Worm (Caenorhabditis elegans) whole organism, late embryonic: ENCODE measurements around the gene ZK816.3.

Experiments used
- C08G9.2 ChIP-seq: sonication (generic microtip); optimal IDR thresholded peaks from 2 replicates; lab custom pipeline; 2016; ENCODE audit warnings: mild to moderate bottlenecking, missing genetic modification characterization, moderate library complexity, missing compliant biosample characterization
- C38D4.7 ChIP-seq: fragments of 200-800 bp; sonication (Bioruptor generic); optimal IDR thresholded peaks from 2 replicates; lab custom pipeline; 2018; ENCODE audit warnings: mild to moderate bottlenecking, missing genetic modification characterization, moderate library complexity, missing compliant biosample characterization
- F13H6.1 ChIP-seq: sonication (generic microtip); optimal IDR thresholded peaks from 2 replicates; lab custom pipeline; 2016; ENCODE audit warnings: missing genetic modification characterization, missing compliant biosample characterization
- K02D7.2 ChIP-seq: sonication (generic microtip); optimal IDR thresholded peaks from 2 replicates; lab custom pipeline; 2017; ENCODE audit warnings: mild to moderate bottlenecking, missing genetic modification characterization, missing compliant biosample characterization
- K09A11.1 ChIP-seq: sonication (generic microtip); optimal IDR thresholded peaks from 2 replicates; lab custom pipeline; 2017; ENCODE audit warnings: antibody characterized with exemption, mild to moderate bottlenecking, missing genetic modification characterization, missing compliant biosample characterization; ENCODE audit not compliant: insufficient read depth
- ahr-1 ChIP-seq: sonication (generic microtip); optimal IDR thresholded peaks from 2 replicates; lab custom pipeline; 2016; ENCODE audit warnings: missing genetic modification characterization, missing compliant biosample characterization
- ceh-18 ChIP-seq: sonication (generic microtip); optimal IDR thresholded peaks from 2 replicates; lab custom pipeline; 2016; ENCODE audit warnings: missing genetic modification characterization, missing compliant biosample characterization
- ceh-19 ChIP-seq: fragments of 200-800 bp; sonication (Bioruptor generic); optimal IDR thresholded peaks from 2 replicates; lab custom pipeline; 2018; ENCODE audit warnings: mild to moderate bottlenecking, missing genetic modification characterization, missing compliant biosample characterization
- ceh-2 ChIP-seq: sonication (generic microtip); optimal IDR thresholded peaks from 2 replicates; lab custom pipeline; 2016; ENCODE audit warnings: missing genotype, missing genetic modification characterization, missing compliant biosample characterization
- ceh-22 ChIP-seq: sonication (generic microtip); optimal IDR thresholded peaks from 2 replicates; lab custom pipeline; 2017; ENCODE audit warnings: missing biosample characterization, missing genetic modification characterization
- ceh-31 ChIP-seq: sonication (generic microtip); optimal IDR thresholded peaks from 2 replicates; lab custom pipeline; 2016; ENCODE audit warnings: missing genetic modification characterization, missing compliant biosample characterization
- ceh-45 ChIP-seq: fragments of 200-800 bp; sonication (Bioruptor generic); IDR thresholded peaks from 2 replicates; pipeline ENCODE4 v1.3.6; 2022; ENCODE audit warnings: missing genetic modification reagents, missing genetic modification characterization, missing compliant biosample characterization
- ceh-48 ChIP-seq: sonication (generic microtip); optimal IDR thresholded peaks from 2 replicates; lab custom pipeline; 2016; ENCODE audit warnings: missing genetic modification characterization, inconsistent platforms, missing compliant biosample characterization
- ceh-6 ChIP-seq: fragments of 200-800 bp; sonication (Bioruptor generic); optimal IDR thresholded peaks from 2 replicates; lab custom pipeline; 2018; ENCODE audit warnings: mild to moderate bottlenecking, missing genetic modification characterization, missing compliant biosample characterization
- ceh-9 ChIP-seq: sonication (generic microtip); optimal IDR thresholded peaks from 2 replicates; lab custom pipeline; 2016; ENCODE audit warnings: mild to moderate bottlenecking, missing genetic modification characterization, inconsistent platforms, missing compliant biosample characterization
- che-1 ChIP-seq: sonication (generic microtip); optimal IDR thresholded peaks from 2 replicates; lab custom pipeline; 2016; ENCODE audit warnings: mild to moderate bottlenecking, missing genetic modification characterization, missing compliant biosample characterization
- dmd-4 ChIP-seq: sonication (generic microtip); optimal IDR thresholded peaks from 2 replicates; lab custom pipeline; 2016; ENCODE audit warnings: borderline replicate concordance, missing genetic modification characterization, missing compliant biosample characterization
- elt-2 ChIP-seq: sonication (generic microtip); optimal IDR thresholded peaks from 2 replicates; lab custom pipeline; 2016; ENCODE audit warnings: missing genetic modification reagents, missing genetic modification characterization, missing compliant biosample characterization
- fkh-10 ChIP-seq: fragments of 150-350 bp; optimal IDR thresholded peaks from 2 replicates; lab custom pipeline; 2014; ENCODE audit warnings: missing biosample characterization, missing genetic modification reagents, missing genetic modification characterization
- gmeb-2 ChIP-seq: sonication (generic microtip); optimal IDR thresholded peaks from 2 replicates; lab custom pipeline; 2016; ENCODE audit warnings: missing genetic modification characterization, inconsistent platforms, missing compliant biosample characterization
- hlh-13 ChIP-seq: fragments of 200-800 bp; sonication (Bioruptor generic); optimal IDR thresholded peaks from 2 replicates; lab custom pipeline; 2018; ENCODE audit warnings: mild to moderate bottlenecking, missing genetic modification characterization, missing compliant biosample characterization
- hlh-6 ChIP-seq: sonication (generic microtip); optimal IDR thresholded peaks from 2 replicates; lab custom pipeline; 2016; ENCODE audit warnings: missing genotype, missing genetic modification characterization, missing compliant biosample characterization
- lin-11 ChIP-seq: fragments of 200-800 bp; sonication (Bioruptor generic); optimal IDR thresholded peaks from 2 replicates; lab custom pipeline; 2018; ENCODE audit warnings: mild to moderate bottlenecking, missing genetic modification characterization, missing compliant biosample characterization
- nfya-1 ChIP-seq: sonication (generic microtip); optimal IDR thresholded peaks from 2 replicates; lab custom pipeline; 2017; ENCODE audit warnings: missing genetic modification characterization, mild to moderate bottlenecking, missing compliant biosample characterization, antibody characterized with exemption, moderate library complexity
- nhr-11 ChIP-seq: fragments of 150-350 bp; optimal IDR thresholded peaks from 2 replicates; lab custom pipeline; 2014; ENCODE audit warnings: missing biosample characterization, missing genetic modification characterization
- npax-4 ChIP-seq: sonication (generic microtip); optimal IDR thresholded peaks from 2 replicates; lab custom pipeline; 2016; ENCODE audit warnings: missing genetic modification characterization, missing compliant biosample characterization
- pag-3 ChIP-seq: sonication (generic microtip); optimal IDR thresholded peaks from 2 replicates; lab custom pipeline; 2016; ENCODE audit warnings: missing compliant biosample characterization, missing genetic modification characterization, borderline replicate concordance
- pat-9 ChIP-seq: fragments of 200-800 bp; sonication (Bioruptor generic); optimal IDR thresholded peaks from 2 replicates; lab custom pipeline; 2018; ENCODE audit warnings: mild to moderate bottlenecking, missing genetic modification characterization, moderate library complexity, missing compliant biosample characterization
- pha-4 ChIP-seq: fragments of 150-350 bp; optimal IDR thresholded peaks from 2 replicates; lab custom pipeline; 2018; ENCODE audit warnings: missing biosample characterization, missing genetic modification reagents, missing genetic modification characterization
- pqm-1 ChIP-seq: sonication (generic microtip); optimal IDR thresholded peaks from 2 replicates; lab custom pipeline; 2016; ENCODE audit warnings: missing genetic modification characterization, missing compliant biosample characterization
- ref-2 ChIP-seq: sonication (generic microtip); optimal IDR thresholded peaks from 2 replicates; lab custom pipeline; 2016; ENCODE audit warnings: missing genetic modification characterization, missing compliant biosample characterization
- rnt-1 ChIP-seq: sonication (generic microtip); optimal IDR thresholded peaks from 2 replicates; lab custom pipeline; 2016; ENCODE audit warnings: missing genetic modification characterization, missing compliant biosample characterization
- sox-2 ChIP-seq: fragments of 200-800 bp; sonication (Bioruptor generic); IDR thresholded peaks from 2 replicates; pipeline ENCODE4 v1.3.6; 2022; ENCODE audit warnings: missing genetic modification reagents, missing genetic modification characterization, missing compliant biosample characterization
- sox-4 ChIP-seq: sonication (generic microtip); optimal IDR thresholded peaks from 2 replicates; lab custom pipeline; 2017; ENCODE audit warnings: mild to moderate bottlenecking, missing genetic modification characterization, inconsistent platforms, missing compliant biosample characterization
- tbx-2 ChIP-seq: sonication (generic microtip); optimal IDR thresholded peaks from 2 replicates; lab custom pipeline; 2016; ENCODE audit warnings: missing genetic modification characterization, missing compliant biosample characterization
- tbx-7 ChIP-seq: sonication (generic microtip); optimal IDR thresholded peaks from 2 replicates; lab custom pipeline; 2016; ENCODE audit warnings: missing genotype, missing genetic modification characterization, missing compliant biosample characterization
- ttx-3 ChIP-seq: sonication (generic microtip); optimal IDR thresholded peaks from 2 replicates; lab custom pipeline; 2016; ENCODE audit warnings: missing genetic modification reagents, missing genetic modification characterization, missing compliant biosample characterization
- unc-42 ChIP-seq: sonication (generic microtip); optimal IDR thresholded peaks from 2 replicates; lab custom pipeline; 2016; ENCODE audit warnings: missing genotype, missing genetic modification characterization, missing compliant biosample characterization
- unc-55 ChIP-seq: sonication (generic microtip); optimal IDR thresholded peaks from 2 replicates; lab custom pipeline; 2017; ENCODE audit warnings: missing biosample characterization, missing genetic modification reagents, missing genetic modification characterization
- unc-86 ChIP-seq: sonication (generic microtip); optimal IDR thresholded peaks from 2 replicates; lab custom pipeline; 2016; ENCODE audit warnings: missing genetic modification characterization, missing compliant biosample characterization
- zip-5 ChIP-seq: sonication (generic microtip); optimal IDR thresholded peaks from 2 replicates; lab custom pipeline; 2016; ENCODE audit warnings: missing genetic modification characterization, missing compliant biosample characterization
- ztf-16 ChIP-seq: sonication (generic microtip); optimal IDR thresholded peaks from 2 replicates; lab custom pipeline; 2017; ENCODE audit warnings: missing genetic modification characterization, missing compliant biosample characterization

The ZK816.3 gene

ce11 chrX:3347904-3348441, at the start of gene ZK816.3 (continued):
- TF ChIP-seq hlh-6 (tag; lab: Kevin White, UChicago) (peak; percentile 79), ref-2 (tag; lab: Kevin White, UChicago) (no peak), ceh-22 (tag; lab: Kevin White, UChicago) (no peak), pha-4 (no peak), tbx-2 (peak; percentile 72), ceh-48 (tag; lab: Kevin White, UChicago) (no peak), ceh-19 (GFP tag; lab: Kevin White, UChicago) (peak; percentile 36), rnt-1 (tag; lab: Kevin White, UChicago) (peak; percentile 35), tbx-7 (tag; lab: Kevin White, UChicago) (peak; percentile 12), ceh-31 (tag; lab: Kevin White, UChicago) (peak; percentile 36), npax-4 (tag; lab: Kevin White, UChicago) (no peak), pag-3 (tag; lab: Kevin White, UChicago) (no peak), nfya-1 (tag; lab: Kevin White, UChicago) (peak; percentile 22), unc-86 (tag; lab: Kevin White, UChicago) (peak; percentile 31), ceh-18 (tag; lab: Kevin White, UChicago) (no peak), ceh-45 (GFP tag; lab: Robert Waterston, UW) (no peak), zip-5 (tag; lab: Kevin White, UChicago) (no peak)
- TF ChIP-seq, all 69 proteins: peak for 35

DNA sequence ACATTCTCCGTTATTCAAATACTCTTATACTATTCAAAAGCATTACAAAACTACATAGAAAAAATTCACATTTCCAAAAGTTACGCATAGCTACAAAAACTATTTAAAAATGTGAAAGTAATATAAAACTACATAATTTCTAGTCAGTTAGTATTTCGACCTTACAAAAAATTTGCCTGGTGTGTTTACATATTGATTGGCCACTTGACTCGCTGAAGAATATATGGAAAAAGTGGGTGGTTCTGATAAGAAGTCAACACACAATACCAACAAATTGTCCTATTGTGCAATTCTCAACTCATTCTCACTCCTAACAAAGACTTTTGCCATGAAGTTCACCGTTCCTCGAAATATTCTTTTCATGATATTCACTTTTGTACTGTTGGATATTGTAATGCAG, 49.6 kb upstream of the ZK816.3 start, which contains the start of gene K09C4.1:
TSS of gene K09C4.1 (plus strand) at position 301 of the 400 bp plus-strand sequence.
- TF ChIP-seq hlh-13 (GFP tag; lab: Kevin White, UChicago) = no peak
- TF ChIP-seq sox-2 (GFP tag; lab: Robert Waterston, UW) = no peak
- no peak for TF ChIP-seq K02D7.2 (tag; lab: Kevin White, UChicago)
- TF ChIP-seq elt-2 = no peak
- TF ChIP-seq fkh-10 (GFP tag; lab: Kevin White, UChicago) = no peak
- TF ChIP-seq ceh-18 (tag; lab: Kevin White, UChicago) = no peak
- no peak for TF ChIP-seq ceh-9 (tag; lab: Kevin White, UChicago)
- TF ChIP-seq unc-55 (GFP tag; lab: Kevin White, UChicago) = no peak
- no peak for TF ChIP-seq ttx-3 (tag; lab: Kevin White, UChicago)
- TF ChIP-seq pag-3 (tag; lab: Kevin White, UChicago) = no peak
- no peak for TF ChIP-seq lin-11 (tag; lab: Kevin White, UChicago)
- TF ChIP-seq C08G9.2 (tag; lab: Kevin White, UChicago) = no peak
- TF ChIP-seq unc-86 (tag; lab: Kevin White, UChicago) = no peak
- no peak for TF ChIP-seq ceh-6 (GFP tag; lab: Kevin White, UChicago)
- TF ChIP-seq tbx-2 = no peak
- TF ChIP-seq ztf-16 (tag; lab: Kevin White, UChicago) = no peak

- no peak for TF ChIP-seq ceh-31 (tag; lab: Kevin White, UChicago)
- no peak for TF ChIP-seq sox-4
These were observed 47.6 kb upstream of the ZK816.3 start for ce11 chrX:3300582-3300981.

- TF ChIP-seq F13H6.1 (tag; lab: Kevin White, UChicago) (no peak), nhr-11 (tag; lab: Kevin White, UChicago) (no peak), unc-55 (GFP tag; lab: Kevin White, UChicago) (no peak), gmeb-2 (tag; lab: Kevin White, UChicago) (no peak), K09A11.1 (no peak), ahr-1 (tag; lab: Kevin White, UChicago) (no peak), sox-2 (GFP tag; lab: Robert Waterston, UW) (no peak), pqm-1 (tag; lab: Kevin White, UChicago) (no peak), ttx-3 (tag; lab: Kevin White, UChicago) (no peak), dmd-4 (tag; lab: Kevin White, UChicago) (no peak), che-1 (tag; lab: Kevin White, UChicago) (no peak), ceh-9 (tag; lab: Kevin White, UChicago) (no peak), unc-42 (tag; lab: Kevin White, UChicago) (no peak), ceh-2 (tag; lab: Kevin White, UChicago) (no peak), C38D4.7 (no peak), sox-4 (no peak), pat-9 (no peak), rnt-1 (tag; lab: Kevin White, UChicago) (no peak), ceh-31 (tag; lab: Kevin White, UChicago) (no peak), hlh-13 (GFP tag; lab: Kevin White, UChicago) (no peak)
These were observed 46.4 kb upstream of the ZK816.3 start, which contains the start of gene F11D5.5 for ce11 chrX:3301770-3302169. F11D5.5 (plus strand) TSS chrX:3302070.
